Fruit fly (Drosophila melanogaster): ENCODE measurements around the gene smog.

The smog gene

DNA sequence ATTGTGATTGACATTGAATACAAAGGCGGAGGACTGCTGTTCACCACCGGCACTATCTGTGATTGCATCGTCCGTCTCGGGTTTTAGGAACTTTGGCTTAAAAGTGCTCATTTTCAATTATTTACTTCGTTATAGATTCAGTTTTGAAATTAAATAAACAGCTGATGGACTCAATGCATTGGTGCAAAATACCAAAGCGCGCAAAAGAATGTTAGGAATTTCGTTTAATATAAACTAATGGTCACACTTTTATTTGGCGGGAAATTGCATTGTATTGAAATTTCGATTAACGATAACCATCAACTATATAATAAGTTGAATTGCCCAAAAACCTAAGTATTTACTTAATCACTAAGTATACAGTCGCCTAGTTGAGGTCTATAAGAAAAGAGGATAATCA, 34.6 kb upstream of the smog start, which contains the start of gene CG3225 (continued):
- TF ChIP-seq CG4404 (GFP tag; IDR thresholded peaks at IDR 0.05) = no peak
- TF ChIP-seq fru (optimal IDR thresholded peaks at IDR 0.05) = no peak
- no peak for TF ChIP-seq hth (optimal IDR thresholded peaks at IDR 0.05)
- peak; percentile 97 for TF ChIP-seq E2f2 (GFP tag; IDR thresholded peaks at IDR 0.05)
- peak; percentile 100 for TF ChIP-seq sd (tag; optimal IDR thresholded peaks at IDR 0.05)
- peak; percentile 41 for TF ChIP-seq CG2116 (GFP tag; optimal IDR thresholded peaks at IDR 0.05)
- TF ChIP-seq CG32532 (GFP tag; IDR thresholded peaks at IDR 0.05) = no peak
- no peak for TF ChIP-seq CG10209 (GFP tag; optimal IDR thresholded peaks at IDR 0.05)
- TF ChIP-seq pb (GFP tag; optimal IDR thresholded peaks at IDR 0.05) = no peak
- no peak for TF ChIP-seq CG6254 (GFP tag; optimal IDR thresholded peaks at IDR 0.05)
- TF ChIP-seq slbo (GFP tag; IDR thresholded peaks at IDR 0.05) = no peak
- no peak for TF ChIP-seq oc (tag; optimal IDR thresholded peaks at IDR 0.05)
- TF ChIP-seq CG3281 (GFP tag; optimal IDR thresholded peaks at IDR 0.05) = no peak
- peak; percentile 22; the same call in 1 of the 2 replicates for TF ChIP-seq bbx (GFP tag; IDR thresholded peaks at IDR 0.05; ENCODE audit: partially characterized antibody)
- peak; percentile 80 for TF ChIP-seq MBD-R2 (GFP tag; IDR thresholded peaks at IDR 0.05)
- TF ChIP-seq CG14014 (GFP tag; IDR thresholded peaks at IDR 0.05) = no peak
- peak; percentile 16 for TF ChIP-seq CG17829 (tag; optimal IDR thresholded peaks at IDR 0.05)
- 0 out of 3 replicates have a peak, but pooled peaks have one; percentile 4 for TF ChIP-seq knrl (GFP tag; IDR thresholded peaks at IDR 0.05; ENCODE audit: partially characterized antibody)
- TF ChIP-seq CG17802 (tag; optimal IDR thresholded peaks at IDR 0.05) = no peak
- TF ChIP-seq Atf6 (GFP tag; IDR thresholded peaks at IDR 0.05) = no peak
- TF ChIP-seq fu2 (GFP tag; optimal IDR thresholded peaks at IDR 0.05) = no peak
- TF ChIP-seq CG6813 (GFP tag; optimal IDR thresholded peaks at IDR 0.05) = no peak
- TF ChIP-seq sr (GFP tag; IDR thresholded peaks at IDR 0.05) = no peak
- TF ChIP-seq sqz (GFP tag; optimal IDR thresholded peaks at IDR 0.05) = no peak
- no peak for TF ChIP-seq Sin3A (optimal IDR thresholded peaks at IDR 0.05)
- TF ChIP-seq Myb (GFP tag; optimal IDR thresholded peaks at IDR 0.05) = peak; percentile 89
- no peak for TF ChIP-seq Fer1 (GFP tag; optimal IDR thresholded peaks at IDR 0.05)
- TF ChIP-seq sim (GFP tag; IDR thresholded peaks at IDR 0.05) = no peak
- no peak for TF ChIP-seq eyg (GFP tag; optimal IDR thresholded peaks at IDR 0.05)
- TF ChIP-seq crp (GFP tag; optimal IDR thresholded peaks at IDR 0.05) = peak; percentile 78 to 94
- TF ChIP-seq CG12942 (GFP tag; optimal IDR thresholded peaks at IDR 0.05) = no peak
- TF ChIP-seq ken (GFP tag; IDR thresholded peaks at IDR 0.05) = no peak
- TF ChIP-seq Nf-YA (GFP tag; IDR thresholded peaks at IDR 0.05) = no peak
- no peak for TF ChIP-seq Lpt (GFP tag; optimal IDR thresholded peaks at IDR 0.05)
- TF ChIP-seq dmrt99B (tag; optimal IDR thresholded peaks at IDR 0.05) = no peak
- TF ChIP-seq CG15011 (GFP tag; optimal IDR thresholded peaks at IDR 0.05) = no peak
- TF ChIP-seq ssp (GFP tag; IDR thresholded peaks at IDR 0.05) = no peak
- no peak for TF ChIP-seq CG17568 (GFP tag; optimal IDR thresholded peaks at IDR 0.05)
- TF ChIP-seq CG17361 (GFP tag; IDR thresholded peaks at IDR 0.05) = no peak
- TF ChIP-seq Adf1 (GFP tag; IDR thresholded peaks at IDR 0.05) = no peak
- no peak for TF ChIP-seq dmrt11E (tag; optimal IDR thresholded peaks at IDR 0.05)
- no peak for TF ChIP-seq CG1024 (GFP tag; IDR thresholded peaks at IDR 0.05)
- no peak for TF ChIP-seq CG8089 (GFP tag; optimal IDR thresholded peaks at IDR 0.05)
- no peak for TF ChIP-seq CG7372 (GFP tag; IDR thresholded peaks at IDR 0.05)
- no peak for TF ChIP-seq CG7357 (GFP tag; IDR thresholded peaks at IDR 0.05)
- no peak for TF ChIP-seq Lim3 (GFP tag; IDR thresholded peaks at IDR 0.05)
- TF ChIP-seq Ets65A (GFP tag) = no peak
- TF ChIP-seq esg (GFP tag; conservative IDR thresholded peaks at IDR 0.05) = no peak
- TF ChIP-seq klu (GFP tag; IDR thresholded peaks at IDR 0.05) = no peak
- no peak for TF ChIP-seq CG11085 (GFP tag; IDR thresholded peaks at IDR 0.05)
- no peak for TF ChIP-seq CG10431 (GFP tag; optimal IDR thresholded peaks at IDR 0.05)
- no peak for TF ChIP-seq CG8290 (GFP tag; optimal IDR thresholded peaks at IDR 0.05)
- TF ChIP-seq CG8290 (tag; optimal IDR thresholded peaks at IDR 0.05) = peak in 1 of 2 experiments; percentile 18
- TF ChIP-seq Fer2 (tag; optimal IDR thresholded peaks at IDR 0.05) = no peak
